Worm (Caenorhabditis elegans) whole organism, L4 larva: ENCODE results near the gene srlf-3.

ENCODE experiments used
- F26F4.8 ChIP-seq: fragments of 200-800 bp; sonication (Bioruptor generic); conservative IDR thresholded peaks from 2 replicates; pipeline ENCODE4 v1.3.6; 2022; ENCODE audit warnings: missing genetic modification characterization, missing compliant biosample characterization
- F44E2.7 ChIP-seq: fragments of 200-800 bp; sonication (Bioruptor generic); IDR thresholded peaks from 2 replicates; pipeline ENCODE4 v2.1.2; 2022; ENCODE audit warnings: missing genetic modification characterization, missing compliant biosample characterization
- R02D3.7 ChIP-seq: fragments of 150-350 bp; sonication (generic microtip); optimal IDR thresholded peaks from 3 replicates; lab custom pipeline; 2014; ENCODE audit warnings: missing biosample characterization, missing genetic modification characterization
- T26A8.4 ChIP-seq: fragments of 200-800 bp; sonication (Bioruptor generic); IDR thresholded peaks from 2 replicates; pipeline ENCODE4 v1.3.6; 2022; ENCODE audit warnings: missing genetic modification characterization, missing compliant biosample characterization
- Y105C5A.15 ChIP-seq: fragments of 200-800 bp; sonication (Bioruptor generic); IDR thresholded peaks from 2 replicates; pipeline ENCODE4 v1.3.6; 2022; ENCODE audit warnings: missing genetic modification characterization, missing compliant biosample characterization
- Y75B8A.6 ChIP-seq: fragments of 200-800 bp; sonication (Bioruptor generic); IDR thresholded peaks from 2 replicates; pipeline ENCODE4 v1.3.6; 2022; ENCODE audit warnings: missing genetic modification reagents, missing genetic modification characterization, missing compliant biosample characterization
- aha-1 ChIP-seq: fragments of 150-350 bp; peaks from one replicate; lab custom pipeline; 2014; ENCODE audit warnings: missing biosample characterization, missing genetic modification characterization
- ama-1 ChIP-seq: fragments of 150-350 bp; optimal IDR thresholded peaks from 2 replicates; lab custom pipeline; 2014; ENCODE audit warnings: inconsistent platforms, mixed read lengths
- arid-1 ChIP-seq: fragments of 200-800 bp; sonication (Bioruptor generic); conservative IDR thresholded peaks from 2 replicates; pipeline ENCODE4 v1.3.6; 2022; ENCODE audit warnings: missing genetic modification reagents, missing genetic modification characterization, missing compliant biosample characterization
- attf-4 ChIP-seq: sonication (generic microtip); optimal IDR thresholded peaks from 3 replicates; lab custom pipeline; 2017; ENCODE audit warnings: missing biosample characterization, missing genetic modification characterization
- ceh-20 ChIP-seq: fragments of 200-800 bp; sonication (Bioruptor generic); IDR thresholded peaks from 2 replicates; pipeline ENCODE4 v1.3.6; 2022; ENCODE audit warnings: missing genetic modification reagents, missing genetic modification characterization, missing compliant biosample characterization
- ceh-28 ChIP-seq: fragments of 150-350 bp; optimal IDR thresholded peaks from 2 replicates; lab custom pipeline; 2014; ENCODE audit warnings: missing biosample characterization, missing genetic modification reagents, missing genetic modification characterization
- ceh-62 ChIP-seq: sonication (generic microtip); optimal IDR thresholded peaks from 2 replicates; lab custom pipeline; 2017; ENCODE audit warnings: missing biosample characterization, missing genetic modification characterization
- ceh-82 ChIP-seq: sonication (generic microtip); optimal IDR thresholded peaks from 2 replicates; lab custom pipeline; 2017; ENCODE audit warnings: missing biosample characterization, missing genetic modification characterization
- daf-12 ChIP-seq: fragments of 150-350 bp; optimal IDR thresholded peaks from 2 replicates; lab custom pipeline; 2014; ENCODE audit warnings: missing biosample characterization, missing genetic modification reagents, missing genetic modification characterization
- daf-16 ChIP-seq, 3 experiments: sonication (generic microtip); optimal IDR thresholded peaks; 2 replicates each; lab custom pipeline; 2016 to 2017; ENCODE audit warnings: missing genetic modification characterization in 3 of 3, missing genetic modification reagents in 3 of 3, mild to moderate bottlenecking in 2 of 3, missing compliant biosample characterization in 2 of 3, missing biosample characterization in 1 of 3, moderate library complexity in 1 of 3
- daf-8 ChIP-seq: fragments of 200-800 bp; sonication (Bioruptor generic); IDR thresholded peaks from 2 replicates; pipeline ENCODE4 v1.3.6; 2022; ENCODE audit warnings: missing genetic modification characterization, missing compliant biosample characterization
- dmd-6 ChIP-seq: fragments of 200-800 bp; sonication (Bioruptor generic); IDR thresholded peaks from 2 replicates; pipeline ENCODE4 v1.3.6; 2022; ENCODE audit warnings: missing genetic modification reagents, missing genetic modification characterization, missing compliant biosample characterization
- dmd-8 ChIP-seq: fragments of 200-800 bp; sonication (Bioruptor generic); IDR thresholded peaks from 2 replicates; pipeline ENCODE4 v1.3.6; 2022; ENCODE audit warnings: missing genetic modification characterization, missing compliant biosample characterization
- dmd-9 ChIP-seq: fragments of 200-800 bp; sonication (Bioruptor generic); IDR thresholded peaks from 2 replicates; pipeline ENCODE4 v1.3.6; 2022; ENCODE audit warnings: missing genetic modification reagents, missing genetic modification characterization, missing compliant biosample characterization
- dpl-1 ChIP-seq: fragments of 150-350 bp; optimal IDR thresholded peaks from 2 replicates; lab custom pipeline; 2014; ENCODE audit warnings: missing biosample characterization, missing genetic modification reagents, missing genetic modification characterization
- egl-27 ChIP-seq: sonication (generic microtip); optimal IDR thresholded peaks from 3 replicates; lab custom pipeline; 2017; ENCODE audit warnings: missing biosample characterization, missing genetic modification reagents, missing genetic modification characterization
- gei-8 ChIP-seq: fragments of 200-800 bp; sonication (Bioruptor generic); optimal IDR thresholded peaks from 2 replicates; lab custom pipeline; 2018; ENCODE audit warnings: mild to moderate bottlenecking, missing genetic modification characterization, missing compliant biosample characterization
- hlh-30 ChIP-seq: sonication (generic microtip); optimal IDR thresholded peaks from 2 replicates; lab custom pipeline; 2017; ENCODE audit warnings: antibody characterized with exemption, mild to moderate bottlenecking, missing genetic modification characterization, missing compliant biosample characterization; ENCODE audit not compliant: insufficient read depth
- lin-15B ChIP-seq: fragments of 150-350 bp; sonication (generic microtip); optimal IDR thresholded peaks from 3 replicates; lab custom pipeline; 2014; ENCODE audit warnings: missing biosample characterization, missing genetic modification characterization
- lin-29 ChIP-seq: fragments of 200-800 bp; sonication (Bioruptor generic); IDR thresholded peaks from 2 replicates; pipeline ENCODE4 v1.3.6; 2022; ENCODE audit warnings: missing genetic modification reagents, missing genetic modification characterization, missing compliant biosample characterization
- lin-39 ChIP-seq: fragments of 150-350 bp; optimal IDR thresholded peaks from 2 replicates; lab custom pipeline; 2014; ENCODE audit warnings: missing biosample characterization, missing genetic modification reagents, missing genetic modification characterization
- lir-3 ChIP-seq: sonication (generic microtip); optimal IDR thresholded peaks from 2 replicates; lab custom pipeline; 2016; ENCODE audit warnings: mild to moderate bottlenecking, missing genetic modification characterization, missing compliant biosample characterization
- lsy-2 ChIP-seq, 2 experiments: fragments of 150-350 bp in 1 of 2; sonication (generic microtip) in 1 of 2; optimal IDR thresholded peaks; 2 replicates each; lab custom pipeline; 2014 to 2017; ENCODE audit warnings: missing biosample characterization in 2 of 2, missing genetic modification characterization in 2 of 2
- madf-9 ChIP-seq: fragments of 200-800 bp; sonication (Bioruptor generic); conservative IDR thresholded peaks from 2 replicates; pipeline ENCODE4 v1.3.6; 2022; ENCODE audit warnings: missing genetic modification reagents, missing genetic modification characterization, missing compliant biosample characterization
- mep-1 ChIP-seq: fragments of 150-350 bp; sonication (generic microtip); optimal IDR thresholded peaks from 3 replicates; lab custom pipeline; 2014; ENCODE audit warnings: missing biosample characterization, missing genetic modification characterization
- mes-2 ChIP-seq: sonication (generic microtip); optimal IDR thresholded peaks from 2 replicates; lab custom pipeline; 2016; ENCODE audit warnings: missing genotype, mild to moderate bottlenecking, missing genetic modification characterization, missing compliant biosample characterization; ENCODE audit not compliant: poor library complexity, severe bottlenecking
- nhr-10 ChIP-seq: fragments of 150-350 bp; optimal IDR thresholded peaks from 2 replicates; lab custom pipeline; 2014; ENCODE audit warnings: missing biosample characterization, missing genetic modification characterization
- nhr-102 ChIP-seq: sonication (generic microtip); optimal IDR thresholded peaks from 2 replicates; lab custom pipeline; 2016; ENCODE audit warnings: mild to moderate bottlenecking, missing genetic modification characterization, moderate library complexity, missing compliant biosample characterization
- nhr-11 ChIP-seq: fragments of 150-350 bp; optimal IDR thresholded peaks from 2 replicates; lab custom pipeline; 2014; ENCODE audit warnings: missing biosample characterization, missing genetic modification characterization
- nhr-111 ChIP-seq: fragments of 200-800 bp; sonication (Bioruptor generic); optimal IDR thresholded peaks from 2 replicates; lab custom pipeline; 2018; ENCODE audit warnings: mild to moderate bottlenecking, missing genetic modification characterization, missing compliant biosample characterization
- nhr-41 ChIP-seq: fragments of 200-800 bp; sonication (Bioruptor generic); IDR thresholded peaks from 2 replicates; pipeline ENCODE4 v1.3.6; 2022; ENCODE audit warnings: missing genetic modification reagents, missing genetic modification characterization, missing compliant biosample characterization
- nhr-77 ChIP-seq: fragments of 150-350 bp; optimal IDR thresholded peaks from 2 replicates; lab custom pipeline; 2014; ENCODE audit warnings: missing biosample characterization, missing genetic modification characterization
- php-3 ChIP-seq: fragments of 200-800 bp; sonication (Bioruptor generic); IDR thresholded peaks from 2 replicates; pipeline ENCODE4 v1.3.6; 2022; ENCODE audit warnings: missing genetic modification reagents, missing genetic modification characterization, missing compliant biosample characterization
- pqm-1 ChIP-seq: sonication (generic microtip); optimal IDR thresholded peaks from 2 replicates; lab custom pipeline; 2017; ENCODE audit warnings: missing biosample characterization, missing genetic modification characterization
- rbr-2 ChIP-seq: sonication (generic microtip); optimal IDR thresholded peaks from 2 replicates; lab custom pipeline; 2016; ENCODE audit warnings: missing genotype, missing genetic modification characterization, missing compliant biosample characterization
- saeg-2 ChIP-seq: fragments of 200-800 bp; sonication (Bioruptor generic); IDR thresholded peaks from 2 replicates; pipeline ENCODE4 v1.3.6; 2022; ENCODE audit warnings: missing genetic modification reagents, missing genetic modification characterization, missing compliant biosample characterization
- sdz-12 ChIP-seq: fragments of 200-800 bp; sonication (Bioruptor generic); optimal IDR thresholded peaks from 2 replicates; lab custom pipeline; 2018; ENCODE audit warnings: mild to moderate bottlenecking, missing genetic modification characterization, missing compliant biosample characterization
- tra-1 ChIP-seq: fragments of 200-800 bp; sonication (Bioruptor generic); IDR thresholded peaks from 2 replicates; pipeline ENCODE4 v1.3.6; 2022; ENCODE audit warnings: missing genetic modification reagents, missing genetic modification characterization, missing compliant biosample characterization
- unc-39 ChIP-seq: sonication (generic microtip); optimal IDR thresholded peaks from 2 replicates; lab custom pipeline; 2017; ENCODE audit warnings: missing biosample characterization, missing genetic modification characterization
- unc-62 ChIP-seq, 3 experiments: fragments of 150-350 bp in 1 of 3; sonication (generic microtip); optimal IDR thresholded peaks in 2 of 3; peaks in 1 of 3; 1 replicate in 1 of 3; 2 replicates in 2 of 3; lab custom pipeline; 2014 to 2017; ENCODE audit warnings: missing biosample characterization in 3 of 3, missing genetic modification characterization in 3 of 3, missing genetic modification reagents in 3 of 3, missing genotype in 1 of 3
- vab-7 ChIP-seq: fragments of 200-800 bp; sonication (Bioruptor generic); IDR thresholded peaks from 2 replicates; pipeline ENCODE4 v1.3.6; 2022; ENCODE audit warnings: missing genetic modification reagents, missing genetic modification characterization, missing compliant biosample characterization
- zfp-2 ChIP-seq: sonication (generic microtip); optimal IDR thresholded peaks from 2 replicates; lab custom pipeline; 2016; ENCODE audit warnings: mild to moderate bottlenecking, missing genetic modification characterization, missing compliant biosample characterization
- zfp-3 ChIP-seq: fragments of 200-800 bp; sonication (Bioruptor generic); conservative IDR thresholded peaks from 2 replicates; pipeline ENCODE4 v1.3.6; 2022; ENCODE audit warnings: missing genetic modification reagents, missing genetic modification characterization, missing compliant biosample characterization
- zip-2 ChIP-seq: fragments of 150-350 bp; optimal IDR thresholded peaks from 2 replicates; lab custom pipeline; 2014; ENCODE audit warnings: missing biosample characterization, missing genetic modification characterization
- ztf-11 ChIP-seq: fragments of 150-350 bp; optimal IDR thresholded peaks from 2 replicates; lab custom pipeline; 2014; ENCODE audit warnings: missing biosample characterization, missing genetic modification characterization

srlf-3 gene

ce11 chrIV:8532796-8533195 lies 45.5 kb downstream of the srlf-3 start (continued):
- TF ChIP-seq pqm-1 (tag; lab: Kevin White, UChicago) (peak; percentile 22), Y75B8A.6 (GFP tag; lab: Robert Waterston, UW) (no peak), zfp-2 (no peak)

- TF ChIP-seq daf-12 (tag; lab: Kevin White, UChicago): no peak
- TF ChIP-seq dmd-6 (GFP tag; lab: Robert Waterston, UW): peak; percentile 53
- no peak for TF ChIP-seq rbr-2 (tag; lab: Kevin White, UChicago)
- TF ChIP-seq ceh-28: no peak
- TF ChIP-seq F26F4.8 (GFP tag; lab: Robert Waterston, UW): no peak
- TF ChIP-seq madf-9 (GFP tag; lab: Robert Waterston, UW): no peak
- TF ChIP-seq tra-1: 0 out of 2 replicates have a peak, but pooled peaks have one; percentile 60
- TF ChIP-seq nhr-41 (GFP tag; lab: Robert Waterston, UW): no peak
- TF ChIP-seq attf-4: no peak
- TF ChIP-seq zfp-3 (GFP tag; lab: Robert Waterston, UW): no peak
- no peak for TF ChIP-seq saeg-2 (GFP tag; lab: Robert Waterston, UW)
- TF ChIP-seq daf-16 (GFP tag; optimal IDR thresholded peaks at IDR 0.05; lab: Kevin White, UChicago): no peak
- TF ChIP-seq daf-16 (tag; optimal IDR thresholded peaks at IDR 0.05; lab: Kevin White, UChicago): peak; percentile 24
- peak; percentile 32 for TF ChIP-seq hlh-30 (tag; lab: Kevin White, UChicago)
- TF ChIP-seq Y105C5A.15 (GFP tag; lab: Robert Waterston, UW): no peak
- TF ChIP-seq ceh-62 (tag; lab: Kevin White, UChicago): no peak
- no peak for TF ChIP-seq R02D3.7 (tag; lab: Kevin White, UChicago)
- no peak for TF ChIP-seq mep-1 (tag; lab: Kevin White, UChicago)
- peak in 1 of 2 experiments; percentile 17 for TF ChIP-seq lsy-2 (tag; optimal IDR thresholded peaks at IDR 0.05; lab: Kevin White, UChicago)
- TF ChIP-seq aha-1 (tag; lab: Kevin White, UChicago): no peak
- TF ChIP-seq unc-39: no peak
- peak; percentile 84 for TF ChIP-seq php-3 (GFP tag; lab: Robert Waterston, UW)
- TF ChIP-seq ceh-20 (GFP tag; lab: Robert Waterston, UW): peak; percentile 82
- TF ChIP-seq dpl-1: no peak
- TF ChIP-seq daf-8 (GFP tag; lab: Robert Waterston, UW): no peak
- TF ChIP-seq nhr-102: no peak
- no peak for TF ChIP-seq mes-2 (tag; lab: Kevin White, UChicago)
- no peak for TF ChIP-seq unc-62 (GFP tag; optimal IDR thresholded peaks at IDR 0.05 in 1 of 2; lab: Kevin White, UChicago)
- no peak for TF ChIP-seq unc-62 (tag; optimal IDR thresholded peaks at IDR 0.05; lab: Kevin White, UChicago)
- TF ChIP-seq egl-27 (tag; lab: Kevin White, UChicago): no peak
- TF ChIP-seq vab-7: no peak
- TF ChIP-seq nhr-10: no peak
- no peak for TF ChIP-seq ama-1
- no peak for TF ChIP-seq T26A8.4
- TF ChIP-seq sdz-12: no peak
- no peak for TF ChIP-seq ceh-82 (tag; lab: Kevin White, UChicago)
- no peak for TF ChIP-seq nhr-11 (tag; lab: Kevin White, UChicago)
- no peak for TF ChIP-seq nhr-77 (tag; lab: Kevin White, UChicago)
- no peak for TF ChIP-seq ztf-11 (tag; lab: Kevin White, UChicago)
- TF ChIP-seq gei-8 (GFP tag; lab: Kevin White, UChicago): no peak
- TF ChIP-seq lin-15B (tag; lab: Kevin White, UChicago): no peak
- no peak for TF ChIP-seq nhr-111 (GFP tag; lab: Kevin White, UChicago)
- no peak for TF ChIP-seq lin-29 (GFP tag; lab: Robert Waterston, UW)
- TF ChIP-seq dmd-9 (GFP tag; lab: Robert Waterston, UW): no peak
- TF ChIP-seq lin-39: no peak
- TF ChIP-seq zip-2: no peak
- TF ChIP-seq F44E2.7 (GFP tag; lab: Robert Waterston, UW): no peak
- no peak for TF ChIP-seq dmd-8 (GFP tag; lab: Robert Waterston, UW)
- TF ChIP-seq lir-3 (tag; lab: Kevin White, UChicago): no peak
- TF ChIP-seq arid-1 (GFP tag; lab: Robert Waterston, UW): no peak
Observed at ce11 chrIV:8534189-8534588, 46.9 kb downstream of the srlf-3 start.
